Fruit fly (Drosophila melanogaster): ENCODE data around the gene CG9147.
A peak's percentile ranks its signal among the peaks of the same experiment; 100 is the strongest.

Gene CG9147

DNA sequence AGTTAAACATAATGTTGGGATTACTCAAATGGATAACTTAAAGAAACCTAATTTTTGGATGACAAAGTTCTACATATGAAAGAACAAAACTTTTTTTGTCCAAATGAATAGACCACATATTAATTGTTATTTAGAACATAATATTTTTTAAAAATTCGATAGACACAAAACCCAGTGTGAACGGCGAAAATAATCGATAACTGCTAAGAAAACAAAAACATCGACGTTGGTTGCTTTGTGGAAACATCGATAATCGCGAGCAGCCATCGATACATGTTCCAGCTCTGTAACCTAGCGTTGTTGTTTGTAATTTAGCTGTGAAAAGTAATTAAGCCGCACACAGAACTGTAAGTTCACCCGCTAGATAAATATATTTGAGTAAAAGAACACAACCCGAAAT lies 15.2 kb upstream of the CG9147 start, which contains the start of gene CG9135 (continued):
- TF ChIP-seq Deaf1 (tag; optimal IDR thresholded peaks at IDR 0.05), result no peak
- TF ChIP-seq ap (GFP tag; IDR thresholded peaks at IDR 0.05), result no peak
- TF ChIP-seq CG8944 (GFP tag; optimal IDR thresholded peaks at IDR 0.05), result no peak
- TF ChIP-seq Dip2 (GFP tag; IDR thresholded peaks at IDR 0.05), result no peak
- TF ChIP-seq CG31388 (GFP tag; optimal IDR thresholded peaks at IDR 0.05), result no peak
- peak; percentile 59; the same call in 1 of the 2 replicates for TF ChIP-seq CG9932 (GFP tag; IDR thresholded peaks at IDR 0.05)
- no peak for TF ChIP-seq ken (GFP tag; IDR thresholded peaks at IDR 0.05)
- no peak for TF ChIP-seq Mes4 (GFP tag; optimal IDR thresholded peaks at IDR 0.05)
- peak; percentile 56 for TF ChIP-seq Lhr (GFP tag; optimal IDR thresholded peaks at IDR 0.05)
- TF ChIP-seq fd102C (GFP tag; optimal IDR thresholded peaks at IDR 0.05), result no peak
- no peak for TF ChIP-seq yki (optimal IDR thresholded peaks at IDR 0.05)
- no peak for TF ChIP-seq fu2 (GFP tag; optimal IDR thresholded peaks at IDR 0.05)
- TF ChIP-seq fd96Cb (tag; optimal IDR thresholded peaks at IDR 0.05), result no peak
- TF ChIP-seq Ets65A (GFP tag), result peak; percentile 53
- no peak for TF ChIP-seq CG10565 (GFP tag; optimal IDR thresholded peaks at IDR 0.05)
- TF ChIP-seq cg (GFP tag; optimal IDR thresholded peaks at IDR 0.05), result no peak
- TF ChIP-seq CG10654 (GFP tag; optimal IDR thresholded peaks at IDR 0.05), result no peak
- TF ChIP-seq zen2 (GFP tag; IDR thresholded peaks at IDR 0.05; ENCODE audit: partially characterized antibody), result peak; percentile 99
- no peak for TF ChIP-seq H2.0 (GFP tag; IDR thresholded peaks at IDR 0.05)
- TF ChIP-seq CG6272 (GFP tag; IDR thresholded peaks at IDR 0.05), result peak; percentile 28; the same call in 1 of the 2 replicates
- peak; percentile 23 for TF ChIP-seq Med (GFP tag)
- no peak for TF ChIP-seq Aef1 (GFP tag; IDR thresholded peaks at IDR 0.05)
- no peak for TF ChIP-seq CG10147 (GFP tag; optimal IDR thresholded peaks at IDR 0.05)
- TF ChIP-seq CG10431 (GFP tag; optimal IDR thresholded peaks at IDR 0.05), result no peak
- peak; percentile 42 for TF ChIP-seq Sin3A (optimal IDR thresholded peaks at IDR 0.05)
- TF ChIP-seq CG15514 (GFP tag; optimal IDR thresholded peaks at IDR 0.05), result peak; percentile 58
- TF ChIP-seq Optix (GFP tag; IDR thresholded peaks at IDR 0.05), result no peak
- TF ChIP-seq ind (GFP tag; optimal IDR thresholded peaks at IDR 0.05), result no peak
- TF ChIP-seq Vsx1 (GFP tag; optimal IDR thresholded peaks at IDR 0.05), result no peak
- peak; percentile 14 for TF ChIP-seq CG4617 (GFP tag; optimal IDR thresholded peaks at IDR 0.05; ENCODE audit: borderline replicate concordance)
- TF ChIP-seq Meics (GFP tag; optimal IDR thresholded peaks at IDR 0.05), result no peak
- peak; percentile 98 for TF ChIP-seq chinmo (GFP tag; IDR thresholded peaks at IDR 0.05; ENCODE audit: partially characterized antibody)
- TF ChIP-seq phol (tag; optimal IDR thresholded peaks at IDR 0.05), result peak; percentile 41
- TF ChIP-seq ato (GFP tag; IDR thresholded peaks at IDR 0.05; ENCODE audit: partially characterized antibody), result peak; percentile 99
- TF ChIP-seq CG13287 (GFP tag; IDR thresholded peaks at IDR 0.05; ENCODE audit: partially characterized antibody), result peak; percentile 99
- TF ChIP-seq CG2199 (GFP tag; IDR thresholded peaks at IDR 0.05), result no peak
- TF ChIP-seq hbn (GFP tag; IDR thresholded peaks at IDR 0.05; ENCODE audit: partially characterized antibody), result peak; percentile 98
- TF ChIP-seq CG6683 (GFP tag; optimal IDR thresholded peaks at IDR 0.05), result no peak
- TF ChIP-seq Rfx (GFP tag; IDR thresholded peaks at IDR 0.05), result peak; percentile 62
- no peak for TF ChIP-seq CG15696 (tag; optimal IDR thresholded peaks at IDR 0.05)
- TF ChIP-seq CG4282 (GFP tag; optimal IDR thresholded peaks at IDR 0.05), result no peak
- no peak for TF ChIP-seq CG30431 (GFP tag; optimal IDR thresholded peaks at IDR 0.05)
- no peak for TF ChIP-seq Elba2 (GFP tag; optimal IDR thresholded peaks at IDR 0.05)
- TF ChIP-seq zfh2 (GFP tag; optimal IDR thresholded peaks at IDR 0.05), result no peak
- no peak for TF ChIP-seq lab (GFP tag; optimal IDR thresholded peaks at IDR 0.05)
- no peak for TF ChIP-seq emc (GFP tag; optimal IDR thresholded peaks at IDR 0.05)
- peak; percentile 11 for TF ChIP-seq CG15601 (tag; optimal IDR thresholded peaks at IDR 0.05)
- TF ChIP-seq Bteb2 (GFP tag; optimal IDR thresholded peaks at IDR 0.05), result no peak
- no peak for TF ChIP-seq Lim3 (GFP tag; IDR thresholded peaks at IDR 0.05)
- TF ChIP-seq CG4730 (GFP tag; IDR thresholded peaks at IDR 0.05), result no peak
- TF ChIP-seq CG11093 (GFP tag; IDR thresholded peaks at IDR 0.05), result no peak
- TF ChIP-seq luna (GFP tag; optimal IDR thresholded peaks at IDR 0.05), result peak; percentile 6

Measured in whole organism, embryonic.